Worm (Caenorhabditis elegans): ENCODE data around the gene ZC53.2.

ce11 chrX:1935438-1935837, 11.4 kb upstream of the ZC53.2 start:
- no peak for TF ChIP-seq nhr-76 (tag; optimal IDR thresholded peaks at IDR 0.05)
- TF ChIP-seq rnt-1 (tag; optimal IDR thresholded peaks at IDR 0.05), result no peak
- TF ChIP-seq zag-1 (tag; optimal IDR thresholded peaks at IDR 0.05), result no peak
- no peak for TF ChIP-seq ceh-82 (tag; optimal IDR thresholded peaks at IDR 0.05)
